Fruit fly (Drosophila melanogaster): Measurements from ENCODE around the gene CG15365.

Gene CG15365

DNA sequence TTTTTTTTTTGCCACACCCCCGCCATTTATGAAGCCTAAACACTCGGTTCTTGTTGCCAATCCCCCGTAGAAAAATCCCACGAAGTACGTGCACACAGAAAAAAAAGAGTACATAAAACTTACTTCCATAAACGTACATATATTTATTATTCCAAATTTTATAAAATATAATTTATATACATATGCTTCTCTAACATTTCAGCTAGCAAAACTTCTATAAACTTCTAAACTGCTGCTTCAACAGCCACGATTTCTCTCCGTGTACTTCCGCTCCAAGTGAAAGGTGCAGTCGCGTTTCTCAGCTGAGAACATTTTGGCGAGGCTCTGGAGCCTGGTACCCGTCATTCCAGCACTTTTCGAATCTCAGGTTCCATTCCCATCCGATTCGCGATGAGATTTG is 5.1 kb downstream of the CG15365 start:
- TF ChIP-seq fd96Ca (GFP tag; IDR thresholded peaks at IDR 0.05) (peak; percentile 73), CG9948 (tag; optimal IDR thresholded peaks at IDR 0.05) (peak; percentile 38), rn (GFP tag; IDR thresholded peaks at IDR 0.05) (peak; percentile 5; the same call in 1 of the 2 replicates), Snoo (tag; optimal IDR thresholded peaks at IDR 0.05) (peak; percentile 44), EcR (GFP tag; optimal IDR thresholded peaks at IDR 0.05) (no peak), CG13204 (GFP tag; optimal IDR thresholded peaks at IDR 0.05) (no peak), CG15710 (tag; optimal IDR thresholded peaks at IDR 0.05) (peak; percentile 57), CG4496 (GFP tag; IDR thresholded peaks at IDR 0.05) (peak; percentile 83), CG14655 (GFP tag; optimal IDR thresholded peaks at IDR 0.05) (peak; percentile 45), CG8301 (tag; optimal IDR thresholded peaks at IDR 0.05) (peak; percentile 37), CG12605 (GFP tag; IDR thresholded peaks at IDR 0.05) (peak; percentile 72), CG32121 (GFP tag; IDR thresholded peaks at IDR 0.05) (peak; percentile 74), gl (tag; optimal IDR thresholded peaks at IDR 0.05) (no peak), Ets98B (GFP tag; IDR thresholded peaks at IDR 0.05) (peak; percentile 61), CG34367 (tag; optimal IDR thresholded peaks at IDR 0.05) (no peak), Pif1A (GFP tag; optimal IDR thresholded peaks at IDR 0.05) (peak; percentile 29), CG8159 (tag; optimal IDR thresholded peaks at IDR 0.05) (peak; percentile 40), CG17806 (tag; optimal IDR thresholded peaks at IDR 0.05) (peak; percentile 26), CG10348 (GFP tag; IDR thresholded peaks at IDR 0.05) (no peak), Pif1B (GFP tag; optimal IDR thresholded peaks at IDR 0.05) (peak; percentile 73)

DNA sequence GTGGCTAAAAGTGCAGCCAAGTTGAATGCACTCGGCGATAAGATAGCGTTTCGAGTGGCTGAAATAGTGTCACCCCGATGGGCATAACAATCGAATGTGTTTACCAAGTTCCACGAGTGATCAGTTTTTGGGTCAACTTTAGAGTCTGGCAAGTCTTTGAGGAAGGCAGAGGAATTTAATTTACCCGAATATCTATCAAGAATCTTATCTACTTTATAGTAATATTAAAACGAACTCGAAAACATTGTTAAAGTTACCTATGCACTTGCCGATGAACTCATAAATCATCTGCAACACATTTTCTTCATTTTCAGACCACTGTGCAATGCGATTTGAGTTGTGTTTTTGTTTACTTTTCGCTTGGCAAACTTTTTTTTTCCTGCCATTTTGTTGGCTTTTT is 6.5 kb downstream of the CG15365 start:
- TF ChIP-seq CG32121 (GFP tag; IDR thresholded peaks at IDR 0.05) (peak; percentile 48), CG14655 (GFP tag; optimal IDR thresholded peaks at IDR 0.05) (peak; percentile 32), CG12605 (GFP tag; IDR thresholded peaks at IDR 0.05) (no peak), CG8159 (tag; optimal IDR thresholded peaks at IDR 0.05) (peak; percentile 46), fd96Ca (GFP tag; IDR thresholded peaks at IDR 0.05) (peak; percentile 31; the same call in 1 of the 3 replicates), Pif1B (GFP tag; optimal IDR thresholded peaks at IDR 0.05) (peak; percentile 22), CG4496 (GFP tag; IDR thresholded peaks at IDR 0.05) (no peak), CG13204 (GFP tag; optimal IDR thresholded peaks at IDR 0.05) (no peak), CG34367 (tag; optimal IDR thresholded peaks at IDR 0.05) (no peak), Ets98B (GFP tag; IDR thresholded peaks at IDR 0.05) (peak; percentile 12; the same call in 1 of the 2 replicates), CG17806 (tag; optimal IDR thresholded peaks at IDR 0.05) (no peak), CG9948 (tag; optimal IDR thresholded peaks at IDR 0.05) (peak; percentile 6), D1 (tag; optimal IDR thresholded peaks at IDR 0.05) (no peak), CG8301 (tag; optimal IDR thresholded peaks at IDR 0.05) (peak; percentile 28), Pif1A (GFP tag; optimal IDR thresholded peaks at IDR 0.05) (peak; percentile 53), Snoo (tag; optimal IDR thresholded peaks at IDR 0.05) (no peak), CG15710 (tag; optimal IDR thresholded peaks at IDR 0.05) (peak; percentile 3), gl (tag; optimal IDR thresholded peaks at IDR 0.05) (no peak), CG10348 (GFP tag; IDR thresholded peaks at IDR 0.05) (no peak), rn (GFP tag; IDR thresholded peaks at IDR 0.05) (no peak), EcR (GFP tag; optimal IDR thresholded peaks at IDR 0.05) (peak; percentile 62)

DNA sequence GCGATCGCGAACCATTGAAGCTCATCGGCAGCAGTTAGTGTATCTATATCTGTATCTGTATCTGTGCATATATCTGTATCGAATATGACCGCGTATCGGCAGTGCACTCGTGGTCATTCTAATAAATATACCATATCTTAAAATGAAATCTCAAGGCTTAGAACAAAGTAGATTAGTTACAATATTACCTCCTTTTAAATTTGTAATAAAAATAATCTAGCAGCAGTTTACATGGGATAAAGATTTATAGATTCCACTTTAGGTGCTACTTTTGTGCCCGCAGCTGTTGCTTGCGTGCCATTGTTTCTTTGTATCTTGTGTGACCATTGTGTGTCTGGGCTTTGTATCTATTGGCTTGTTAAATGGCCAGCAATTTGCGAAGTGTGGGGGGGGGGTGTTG is 7.7 kb downstream of the CG15365 start:
- TF ChIP-seq CG13204 (GFP tag; optimal IDR thresholded peaks at IDR 0.05) (peak; percentile 54), D1 (tag; optimal IDR thresholded peaks at IDR 0.05) (peak; percentile 64), Snoo (tag; optimal IDR thresholded peaks at IDR 0.05) (peak; percentile 83), fd96Ca (GFP tag; IDR thresholded peaks at IDR 0.05) (peak; percentile 79), CG9948 (tag; optimal IDR thresholded peaks at IDR 0.05) (peak; percentile 82), EcR (GFP tag; optimal IDR thresholded peaks at IDR 0.05) (peak; percentile 4), CG32121 (GFP tag; IDR thresholded peaks at IDR 0.05) (peak; percentile 87), gl (tag; optimal IDR thresholded peaks at IDR 0.05) (peak; percentile 62), CG8301 (tag; optimal IDR thresholded peaks at IDR 0.05) (peak; percentile 88), CG8159 (tag; optimal IDR thresholded peaks at IDR 0.05) (peak; percentile 86), CG15710 (tag; optimal IDR thresholded peaks at IDR 0.05) (peak; percentile 86), CG12605 (GFP tag; IDR thresholded peaks at IDR 0.05) (peak; percentile 81), CG4496 (GFP tag; IDR thresholded peaks at IDR 0.05) (peak; percentile 88), rn (GFP tag; IDR thresholded peaks at IDR 0.05) (peak; percentile 65; the same call in 1 of the 2 replicates), Pif1A (GFP tag; optimal IDR thresholded peaks at IDR 0.05) (peak; percentile 72), Ets98B (GFP tag; IDR thresholded peaks at IDR 0.05) (peak; percentile 83), CG10348 (GFP tag; IDR thresholded peaks at IDR 0.05) (no peak), CG34367 (tag; optimal IDR thresholded peaks at IDR 0.05) (peak; percentile 83), CG17806 (tag; optimal IDR thresholded peaks at IDR 0.05) (peak; percentile 83), Pif1B (GFP tag; optimal IDR thresholded peaks at IDR 0.05) (peak; percentile 74), CG14655 (GFP tag; optimal IDR thresholded peaks at IDR 0.05) (peak; percentile 88)

DNA sequence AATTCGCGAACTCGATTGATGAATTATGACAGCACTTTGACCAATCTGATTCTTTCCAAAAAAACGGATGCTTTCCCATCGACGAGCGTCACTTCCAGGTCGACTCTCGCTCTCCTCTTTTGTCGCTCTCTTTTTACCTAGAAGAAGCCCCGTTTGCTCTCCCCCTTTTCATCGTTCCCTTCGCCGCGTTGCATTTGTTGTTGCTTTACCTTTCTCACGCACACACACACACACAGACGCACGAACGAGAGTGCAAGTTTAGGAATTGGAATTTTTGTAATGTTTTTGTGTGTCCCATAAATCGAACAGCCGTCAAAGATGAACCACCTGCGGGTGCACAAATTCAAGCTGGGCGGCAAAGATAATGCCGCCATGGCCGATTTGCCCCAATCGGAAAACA is 18.8 kb downstream of the CG15365 start:
- TF ChIP-seq fd96Ca (GFP tag; IDR thresholded peaks at IDR 0.05) = no peak
- TF ChIP-seq CG8301 (tag; optimal IDR thresholded peaks at IDR 0.05) = no peak
- TF ChIP-seq Snoo (tag; optimal IDR thresholded peaks at IDR 0.05) = no peak
- no peak for TF ChIP-seq CG32121 (GFP tag; IDR thresholded peaks at IDR 0.05)
- TF ChIP-seq Pif1A (GFP tag; optimal IDR thresholded peaks at IDR 0.05) = no peak
- TF ChIP-seq CG34367 (tag; optimal IDR thresholded peaks at IDR 0.05) = no peak
- no peak for TF ChIP-seq EcR (GFP tag; optimal IDR thresholded peaks at IDR 0.05)

DNA sequence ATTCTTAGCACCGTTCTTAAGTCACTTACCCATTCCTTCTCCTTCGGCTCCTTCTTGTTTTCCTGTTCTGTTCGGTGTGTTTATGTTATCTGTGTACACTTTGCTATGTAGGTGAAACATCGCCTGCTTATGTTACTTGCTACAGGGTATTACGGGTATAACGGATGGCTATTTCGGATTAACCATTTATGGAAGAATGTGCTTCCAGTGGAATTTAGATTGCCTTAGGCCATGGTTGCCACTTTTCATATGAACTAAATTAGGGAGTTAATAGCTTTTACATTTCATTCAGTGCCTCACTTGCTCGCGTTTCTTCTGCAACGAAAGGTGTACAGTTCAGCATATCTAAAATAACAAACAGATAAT is 19.4 kb downstream of the CG15365 start:
- TF ChIP-seq CG34367 (tag; optimal IDR thresholded peaks at IDR 0.05) (no peak), CG9948 (tag; optimal IDR thresholded peaks at IDR 0.05) (peak; percentile 28), Pif1A (GFP tag; optimal IDR thresholded peaks at IDR 0.05) (no peak), Ets98B (GFP tag; IDR thresholded peaks at IDR 0.05) (no peak), fd96Ca (GFP tag; IDR thresholded peaks at IDR 0.05) (no peak), CG8159 (tag; optimal IDR thresholded peaks at IDR 0.05) (peak; percentile 40), CG10348 (GFP tag; IDR thresholded peaks at IDR 0.05) (no peak), CG12605 (GFP tag; IDR thresholded peaks at IDR 0.05) (no peak), CG17806 (tag; optimal IDR thresholded peaks at IDR 0.05) (peak; percentile 27), CG14655 (GFP tag; optimal IDR thresholded peaks at IDR 0.05) (peak; percentile 38), rn (GFP tag; IDR thresholded peaks at IDR 0.05) (no peak), CG32121 (GFP tag; IDR thresholded peaks at IDR 0.05) (no peak), D1 (tag; optimal IDR thresholded peaks at IDR 0.05) (no peak), EcR (GFP tag; optimal IDR thresholded peaks at IDR 0.05) (no peak), CG13204 (GFP tag; optimal IDR thresholded peaks at IDR 0.05) (no peak), Snoo (tag; optimal IDR thresholded peaks at IDR 0.05) (no peak), CG4496 (GFP tag; IDR thresholded peaks at IDR 0.05) (no peak), CG15710 (tag; optimal IDR thresholded peaks at IDR 0.05) (peak; percentile 20), CG8301 (tag; optimal IDR thresholded peaks at IDR 0.05) (peak; percentile 22), Pif1B (GFP tag; optimal IDR thresholded peaks at IDR 0.05) (no peak), gl (tag; optimal IDR thresholded peaks at IDR 0.05) (no peak)

Measured in whole organism, pupa.